Fruit fly (Drosophila melanogaster) whole organism, embryonic: Measurements from ENCODE around the gene GstD11.

ENCODE experiments used
- Antp ChIP-seq: fragments of 200-800 bp; sonication (Bioruptor generic); optimal IDR thresholded peaks from 3 replicates; lab custom pipeline; 2016; ENCODE audit warnings: missing biosample characterization, missing genetic modification characterization
- B-H1 ChIP-seq: fragments of 200-800 bp; sonication (Bioruptor generic); IDR thresholded peaks from 3 replicates; pipeline ENCODE4 v1.3.6; 2022; ENCODE audit warnings: missing biosample characterization, missing genetic modification characterization
- CG10209 ChIP-seq: fragments of 200-800 bp; sonication (Bioruptor generic); optimal IDR thresholded peaks from 3 replicates; lab custom pipeline; 2017; ENCODE audit warnings: missing biosample characterization, mild to moderate bottlenecking, missing genetic modification characterization, missing genetic modification reagents
- CG10267 ChIP-seq: fragments of 200-800 bp; sonication (Bioruptor generic); optimal IDR thresholded peaks from 2 replicates; lab custom pipeline; 2018; ENCODE audit warnings: missing biosample characterization, mild to moderate bottlenecking, missing genetic modification characterization, moderate library complexity
- CG12769 ChIP-seq: fragments of 200-800 bp; sonication (Bioruptor generic); optimal IDR thresholded peaks from 2 replicates; lab custom pipeline; 2019; ENCODE audit warnings: missing biosample characterization, mild to moderate bottlenecking, missing genetic modification characterization, moderate library complexity
- CG1792 ChIP-seq: fragments of 200-800 bp; sonication (Bioruptor generic); optimal IDR thresholded peaks from 2 replicates; lab custom pipeline; 2016; ENCODE audit warnings: missing biosample characterization, missing genetic modification characterization
- CG2199 ChIP-seq: fragments of 200-800 bp; sonication (Bioruptor generic); IDR thresholded peaks from 3 replicates; pipeline ENCODE4 v1.3.6; 2022; ENCODE audit warnings: missing biosample characterization, missing genetic modification characterization
- CG8924 ChIP-seq: fragments of 200-800 bp; optimal IDR thresholded peaks from 3 replicates; lab custom pipeline; 2019; ENCODE audit warnings: missing biosample characterization, mild to moderate bottlenecking, missing genetic modification characterization, moderate library complexity
- Camta ChIP-seq: fragments of 200-800 bp; sonication (Bioruptor generic); optimal IDR thresholded peaks from 2 replicates; lab custom pipeline; 2016; ENCODE audit warnings: missing biosample characterization, missing genetic modification characterization
- Dip3 ChIP-seq: fragments of 200-800 bp; sonication (Bioruptor generic); optimal IDR thresholded peaks from 3 replicates; lab custom pipeline; 2016; ENCODE audit warnings: missing biosample characterization, missing genetic modification characterization
- Doc3 ChIP-seq: fragments of 200-800 bp; sonication (Bioruptor generic); IDR thresholded peaks from 3 replicates; pipeline ENCODE4 v1.3.6; 2022; ENCODE audit warnings: missing biosample characterization, missing genetic modification characterization; ENCODE audit not compliant: partially characterized antibody
- Ets65A ChIP-seq: fragments of 200-800 bp; sonication (Bioruptor generic); peaks from one replicate; lab custom pipeline; 2016; ENCODE audit warnings: missing biosample characterization, missing genetic modification characterization
- H15 ChIP-seq: fragments of 200-800 bp; sonication (Bioruptor generic); IDR thresholded peaks from 3 replicates; pipeline ENCODE4 v1.3.6; 2022; ENCODE audit warnings: missing biosample characterization, missing genetic modification characterization
- HLH3B ChIP-seq: fragments of 200-800 bp; sonication (Bioruptor generic); IDR thresholded peaks from 2 replicates; pipeline ENCODE4 v1.3.6; 2022; ENCODE audit warnings: missing biosample characterization, missing genetic modification characterization
- Hr3 ChIP-seq: fragments of 200-800 bp; sonication (Bioruptor generic); optimal IDR thresholded peaks from 3 replicates; lab custom pipeline; 2016; ENCODE audit warnings: missing biosample characterization, missing genetic modification characterization
- Opbp ChIP-seq: fragments of 200-800 bp; sonication (Bioruptor generic); IDR thresholded peaks from 3 replicates; pipeline ENCODE4 v1.3.6; 2022; ENCODE audit warnings: missing biosample characterization, missing genetic modification characterization; ENCODE audit not compliant: partially characterized antibody
- Scr ChIP-seq: fragments of 200-800 bp; sonication (Bioruptor generic); IDR thresholded peaks from 2 replicates; pipeline ENCODE4 v1.3.6; 2022; ENCODE audit warnings: missing biosample characterization, missing genetic modification characterization; ENCODE audit not compliant: partially characterized antibody
- Taf1 ChIP-seq: fragments of 200-800 bp; sonication (Bioruptor generic); IDR thresholded peaks from 2 replicates; pipeline ENCODE4 v1.3.6; 2022; ENCODE audit warnings: missing biosample characterization, missing genetic modification characterization
- Trl ChIP-seq, 3 experiments: fragments of >200 bp in 2 of 3; fragments of 200-800 bp in 1 of 3; sonication (Bioruptor generic) in 1 of 3; optimal IDR thresholded peaks; 2 replicates in 1 of 3; 3 replicates in 2 of 3; lab custom pipeline; 2016 to 2017; ENCODE audit warnings: missing biosample characterization in 1 of 3, missing genetic modification characterization in 1 of 3
- amos ChIP-seq: fragments of 200-800 bp; sonication (Bioruptor generic); IDR thresholded peaks from 2 replicates; pipeline ENCODE4 v1.3.6; 2022; ENCODE audit warnings: missing biosample characterization, missing genetic modification characterization; ENCODE audit not compliant: partially characterized antibody
- bcd ChIP-seq: fragments of 200-800 bp; sonication (Bioruptor generic); optimal IDR thresholded peaks from 2 replicates; lab custom pipeline; 2017; ENCODE audit warnings: missing biosample characterization, mild to moderate bottlenecking, missing genetic modification characterization
- btn ChIP-seq: fragments of 200-800 bp; sonication (Bioruptor generic); optimal IDR thresholded peaks from 2 replicates; lab custom pipeline; 2016; ENCODE audit warnings: missing biosample characterization, missing genetic modification characterization
- cg ChIP-seq: fragments of 200-800 bp; sonication (Bioruptor generic); optimal IDR thresholded peaks from 3 replicates; lab custom pipeline; 2019; ENCODE audit warnings: missing biosample characterization, mild to moderate bottlenecking, missing genetic modification characterization, moderate library complexity
- danr ChIP-seq: fragments of 200-800 bp; sonication (Bioruptor generic); IDR thresholded peaks from 2 replicates; pipeline ENCODE4 v1.3.6; 2022; ENCODE audit warnings: missing biosample characterization, missing genetic modification characterization
- ems ChIP-seq: fragments of 200-800 bp; sonication (Bioruptor generic); optimal IDR thresholded peaks from 3 replicates; lab custom pipeline; 2016; ENCODE audit warnings: missing biosample characterization, missing genetic modification characterization
- exex ChIP-seq: fragments of 200-800 bp; sonication (Bioruptor generic); optimal IDR thresholded peaks from 4 replicates; lab custom pipeline; 2018; ENCODE audit warnings: missing biosample characterization, mild to moderate bottlenecking, missing genetic modification characterization, moderate library complexity
- eyg ChIP-seq: fragments of 200-800 bp; sonication (Bioruptor generic); optimal IDR thresholded peaks from 3 replicates; lab custom pipeline; 2016; ENCODE audit warnings: missing biosample characterization, missing genetic modification characterization
- gce ChIP-seq: fragments of 200-800 bp; sonication (Bioruptor generic); IDR thresholded peaks from 3 replicates; pipeline ENCODE4 v1.3.6; 2022; ENCODE audit warnings: missing biosample characterization, missing genetic modification characterization
- lola ChIP-seq, 3 experiments: fragments of >200 bp in 2 of 3; fragments of 200-800 bp in 1 of 3; sonication (Bioruptor generic) in 1 of 3; optimal IDR thresholded peaks; 2 replicates each; lab custom pipeline; 2017 to 2019; ENCODE audit warnings: missing biosample characterization in 3 of 3, missing genetic modification characterization in 3 of 3, mild to moderate bottlenecking in 1 of 3, moderate library complexity in 1 of 3
- nom ChIP-seq: fragments of 200-800 bp; sonication (Bioruptor generic); optimal IDR thresholded peaks from 2 replicates; lab custom pipeline; 2017; ENCODE audit warnings: missing biosample characterization, missing genetic modification characterization, mild to moderate bottlenecking, moderate library complexity, missing genetic modification reagents
- sima ChIP-seq: fragments of 200-800 bp; sonication (Bioruptor generic); optimal IDR thresholded peaks from 2 replicates; lab custom pipeline; 2016; ENCODE audit warnings: missing biosample characterization, missing genetic modification characterization
- so ChIP-seq: fragments of 200-800 bp; sonication (Bioruptor generic); IDR thresholded peaks from 3 replicates; pipeline ENCODE4 v1.3.6; 2022; ENCODE audit warnings: missing biosample characterization, missing genetic modification characterization
- stc ChIP-seq: fragments of 200-800 bp; sonication (Bioruptor generic); IDR thresholded peaks from 2 replicates; pipeline ENCODE4 v1.3.6; 2022; ENCODE audit warnings: missing biosample characterization, missing genetic modification characterization
- stwl ChIP-seq: fragments of 200-800 bp; sonication (Bioruptor generic); optimal IDR thresholded peaks from 3 replicates; lab custom pipeline; 2018; ENCODE audit warnings: missing biosample characterization, mild to moderate bottlenecking, missing genetic modification characterization, moderate library complexity
- sug ChIP-seq: fragments of 200-800 bp; optimal IDR thresholded peaks from 2 replicates; lab custom pipeline; 2019; ENCODE audit warnings: missing biosample characterization, mild to moderate bottlenecking, missing genetic modification characterization, moderate library complexity
- tio ChIP-seq: fragments of 200-800 bp; sonication (Bioruptor generic); optimal IDR thresholded peaks from 2 replicates; lab custom pipeline; 2017; ENCODE audit warnings: missing biosample characterization, missing genetic modification characterization, inconsistent platforms
- vfl ChIP-seq: fragments of 200-800 bp; sonication (Bioruptor generic); optimal IDR thresholded peaks from 2 replicates; lab custom pipeline; 2016; ENCODE audit warnings: missing biosample characterization, missing genetic modification characterization
- wdn ChIP-seq: fragments of 200-800 bp; sonication (Bioruptor generic); IDR thresholded peaks from 2 replicates; pipeline ENCODE4 v1.3.6; 2022; ENCODE audit warnings: missing biosample characterization, missing genetic modification characterization
- zfh2 ChIP-seq: fragments of 200-800 bp; sonication (Bioruptor generic); optimal IDR thresholded peaks from 2 replicates; lab custom pipeline; 2016; ENCODE audit warnings: missing biosample characterization, missing genetic modification characterization

GstD11 gene

dm6 chr3R:12370643-12370995, 12.5 kb upstream of the GstD11 start (continued):
- peak; percentile 53 to 72 for TF ChIP-seq Trl (optimal IDR thresholded peaks at IDR 0.05; lab: Kevin White, UChicago)
- TF ChIP-seq Trl (GFP tag; optimal IDR thresholded peaks at IDR 0.05; lab: Kevin White, UChicago) = no peak
- TF ChIP-seq sima = no peak
- TF ChIP-seq vfl (GFP tag; lab: Kevin White, UChicago) = no peak
- TF ChIP-seq nom (GFP tag; lab: Kevin White, UChicago) = peak; percentile 59
- TF ChIP-seq amos = no peak
- TF ChIP-seq, all 482 proteins: peak for 15

dm6 chr3R:12371671-12372070, 11.5 kb upstream of the GstD11 start, which contains the start of gene GstD2:
Gene GstD2 (plus strand): TSS chr3R:12371971.
- TF ChIP-seq Doc3 (GFP tag; lab: Robert Waterston, UW) = no peak
- TF ChIP-seq Ets65A = peak; percentile 15
- TF ChIP-seq tio (GFP tag; lab: Kevin White, UChicago) = no peak
- no peak for TF ChIP-seq danr (GFP tag; lab: Robert Waterston, UW)
- TF ChIP-seq wdn (GFP tag; lab: Robert Waterston, UW) = no peak
- TF ChIP-seq H15 = peak; percentile 30; the same call in 1 of the 3 replicates
- no peak for TF ChIP-seq gce (GFP tag; lab: Robert Waterston, UW)
- TF ChIP-seq B-H1 (GFP tag; lab: Robert Waterston, UW) = no peak
- no peak for TF ChIP-seq Dip3
- no peak for TF ChIP-seq bcd (GFP tag; lab: Kevin White, UChicago)
- TF ChIP-seq eyg = no peak
- TF ChIP-seq lola (GFP tag; optimal IDR thresholded peaks at IDR 0.05; lab: Kevin White, UChicago) = no peak
- TF ChIP-seq stc = no peak
- no peak for TF ChIP-seq so (GFP tag; lab: Robert Waterston, UW)
- TF ChIP-seq exex (tag; lab: Kevin White, UChicago) = peak; percentile 28
- no peak for TF ChIP-seq Camta
- TF ChIP-seq btn = no peak
- TF ChIP-seq CG1792 = no peak
- no peak for TF ChIP-seq CG10209 (GFP tag; lab: Kevin White, UChicago)
- TF ChIP-seq, all 482 proteins: peak for 3

- TF ChIP-seq CG12769 (tag; lab: Kevin White, UChicago) (peak; percentile 4), sug (tag; lab: Kevin White, UChicago) (peak; percentile 94), cg (GFP tag; lab: Kevin White, UChicago) (peak; percentile 65), Opbp (GFP tag; lab: Robert Waterston, UW) (peak; percentile 15; the same call in 1 of the 3 replicates), zfh2 (GFP tag; lab: Kevin White, UChicago) (no peak), CG2199 (GFP tag; lab: Robert Waterston, UW) (0 out of 3 replicates have a peak, but pooled peaks have one; percentile 44), Scr (GFP tag; lab: Robert Waterston, UW) (no peak), nom (GFP tag; lab: Kevin White, UChicago) (peak; percentile 15), Trl (optimal IDR thresholded peaks at IDR 0.05; lab: Kevin White, UChicago) (peak; percentile 12 to 31), Trl (GFP tag; optimal IDR thresholded peaks at IDR 0.05; lab: Kevin White, UChicago) (no peak)
Observed at dm6 chr3R:12372800-12373199, 10.3 kb upstream of the GstD11 start, which contains the start of gene GstD3. Gene GstD3 (plus strand): TSS chr3R:12373068.

- TF ChIP-seq Antp = no peak
- peak; percentile 23 for TF ChIP-seq exex (tag; lab: Kevin White, UChicago)
Observed at dm6 chr3R:12373800-12374199, 9.3 kb upstream of the GstD11 start, which contains the start of gene GstD4. Gene GstD4 (plus strand): TSS chr3R:12374100.

dm6 chr3R:12375258-12375783, 7.8 kb upstream of the GstD11 start, which contains the start of gene GstD5:
Gene GstD5 (plus strand): TSS chr3R:12375733.
- TF ChIP-seq Hr3 (GFP tag; lab: Kevin White, UChicago) = no peak
- peak; percentile 10 for TF ChIP-seq cg (GFP tag; lab: Kevin White, UChicago)
- no peak for TF ChIP-seq HLH3B (GFP tag; lab: Robert Waterston, UW)
- TF ChIP-seq Taf1 (GFP tag; lab: Robert Waterston, UW) = no peak
- TF ChIP-seq stwl (tag; lab: Kevin White, UChicago) = peak; percentile 98
- peak; percentile 5 for TF ChIP-seq CG10267 (tag; lab: Kevin White, UChicago)
- peak; percentile 2 for TF ChIP-seq CG8924 (tag; lab: Kevin White, UChicago)
- peak; percentile 62 for TF ChIP-seq exex (tag; lab: Kevin White, UChicago)
- 0 out of 2 replicates have a peak, but pooled peaks have one; percentile 8 for TF ChIP-seq amos
- TF ChIP-seq ems = no peak
